Worm (Caenorhabditis elegans) whole organism, L3 larva: ENCODE results near the gene mlt-3.

Experiments
- ama-1 ChIP-seq: fragments of 150-350 bp; optimal IDR thresholded peaks from 2 replicates; lab custom pipeline; 2018
- ceh-82 ChIP-seq: fragments of 150-350 bp; optimal IDR thresholded peaks from 2 replicates; lab custom pipeline; 2014; ENCODE audit warnings: missing biosample characterization, missing genetic modification characterization
- egl-5 ChIP-seq: fragments of 150-350 bp; optimal IDR thresholded peaks from 2 replicates; lab custom pipeline; 2017; ENCODE audit warnings: missing biosample characterization, missing genetic modification reagents, missing genetic modification characterization, inconsistent platforms
- elt-2 ChIP-seq: sonication (generic microtip); optimal IDR thresholded peaks from 2 replicates; lab custom pipeline; 2016; ENCODE audit warnings: missing genetic modification reagents, mild to moderate bottlenecking, missing genetic modification characterization, missing compliant biosample characterization
- elt-3 ChIP-seq, 3 experiments: fragments of 150-350 bp in 1 of 3; sonication (generic microtip) in 2 of 3; optimal IDR thresholded peaks; 2 replicates in 2 of 3; 4 replicates in 1 of 3; lab custom pipeline; 2014 to 2017; ENCODE audit warnings: missing biosample characterization in 3 of 3, missing genetic modification characterization in 3 of 3
- fkh-10 ChIP-seq: sonication (generic microtip); optimal IDR thresholded peaks from 2 replicates; lab custom pipeline; 2017; ENCODE audit warnings: missing biosample characterization, missing genetic modification reagents, missing genetic modification characterization
- mdl-1 ChIP-seq: fragments of 150-350 bp; optimal IDR thresholded peaks from 2 replicates; lab custom pipeline; 2014; ENCODE audit warnings: missing biosample characterization, missing genetic modification characterization
- nhr-237 ChIP-seq: fragments of 150-350 bp; optimal IDR thresholded peaks from 2 replicates; lab custom pipeline; 2014; ENCODE audit warnings: missing biosample characterization, missing genetic modification characterization
- zag-1 ChIP-seq: fragments of 150-350 bp; optimal IDR thresholded peaks from 2 replicates; lab custom pipeline; 2014; ENCODE audit warnings: missing biosample characterization, missing genetic modification characterization
- ztf-11 ChIP-seq: fragments of 150-350 bp; optimal IDR thresholded peaks from 2 replicates; lab custom pipeline; 2014; ENCODE audit warnings: missing biosample characterization, missing genetic modification characterization

- no peak for TF ChIP-seq zag-1 (tag; lab: Kevin White, UChicago)
- TF ChIP-seq egl-5 (tag; lab: Kevin White, UChicago), result no peak
- TF ChIP-seq ztf-11 (tag; lab: Kevin White, UChicago), result no peak
- no peak for TF ChIP-seq elt-2 (tag; lab: Kevin White, UChicago)
- TF ChIP-seq nhr-237 (tag; lab: Kevin White, UChicago), result no peak
- no peak for TF ChIP-seq ceh-82
- no peak for TF ChIP-seq elt-3 (tag; optimal IDR thresholded peaks at IDR 0.05; lab: Kevin White, UChicago)
- TF ChIP-seq ama-1 (lab: Kevin White, UChicago), result no peak
- no peak for TF ChIP-seq fkh-10
- TF ChIP-seq mdl-1, result no peak
These were observed 2.8 kb upstream of the mlt-3 start, which contains the start of gene sre-18 for ce11 chrIV:12229679-12230078.
